Fruit fly (Drosophila melanogaster) whole organism, pupa: Measurements from ENCODE around the gene CG32683.
A peak's percentile ranks its signal among the peaks of the same experiment; 100 is the strongest.

Experiments
- CG10348 ChIP-seq: fragments of 200-800 bp; sonication (Bioruptor generic); IDR thresholded peaks from 2 replicates; pipeline ENCODE4 v1.3.6; 2022; ENCODE audit warnings: missing biosample characterization, missing genetic modification characterization
- CG12605 ChIP-seq: fragments of 200-800 bp; sonication (Bioruptor generic); IDR thresholded peaks from 2 replicates; pipeline ENCODE4 v1.3.6; 2022; ENCODE audit warnings: missing biosample characterization, missing genetic modification characterization
- CG13204 ChIP-seq: fragments of 200-800 bp; sonication (Bioruptor generic); optimal IDR thresholded peaks from 2 replicates; lab custom pipeline; 2018; ENCODE audit warnings: missing biosample characterization, mild to moderate bottlenecking, missing genetic modification characterization, moderate library complexity
- CG14655 ChIP-seq: fragments of 200-800 bp; sonication (Bioruptor generic); optimal IDR thresholded peaks from 3 replicates; lab custom pipeline; 2017; ENCODE audit warnings: mild to moderate bottlenecking, missing biosample characterization, missing genetic modification reagents, missing genetic modification characterization
- CG15710 ChIP-seq: fragments of 200-800 bp; sonication (Bioruptor generic); optimal IDR thresholded peaks from 2 replicates; lab custom pipeline; 2018; ENCODE audit warnings: missing biosample characterization, mild to moderate bottlenecking, missing genetic modification characterization, moderate library complexity
- CG17806 ChIP-seq: fragments of 200-800 bp; sonication (Bioruptor generic); optimal IDR thresholded peaks from 2 replicates; lab custom pipeline; 2018; ENCODE audit warnings: missing biosample characterization, mild to moderate bottlenecking, missing genetic modification characterization, moderate library complexity
- CG32121 ChIP-seq: fragments of 200-800 bp; sonication (Bioruptor generic); IDR thresholded peaks from 2 replicates; pipeline ENCODE4 v1.3.6; 2022; ENCODE audit warnings: missing biosample characterization, missing genetic modification characterization
- CG34367 ChIP-seq: fragments of 200-800 bp; sonication (Bioruptor generic); optimal IDR thresholded peaks from 2 replicates; lab custom pipeline; 2018; ENCODE audit warnings: missing biosample characterization, mild to moderate bottlenecking, missing genetic modification characterization
- CG4496 ChIP-seq: fragments of 200-800 bp; sonication (Bioruptor generic); IDR thresholded peaks from 3 replicates; pipeline ENCODE4 v1.3.6; 2022; ENCODE audit warnings: missing biosample characterization, missing genetic modification characterization
- CG8159 ChIP-seq: fragments of 200-800 bp; sonication (Bioruptor generic); optimal IDR thresholded peaks from 3 replicates; lab custom pipeline; 2018; ENCODE audit warnings: missing biosample characterization, mild to moderate bottlenecking, missing genetic modification characterization, moderate library complexity
- CG8301 ChIP-seq: fragments of 200-800 bp; sonication (Bioruptor generic); optimal IDR thresholded peaks from 2 replicates; lab custom pipeline; 2018; ENCODE audit warnings: missing biosample characterization, mild to moderate bottlenecking, missing genetic modification characterization
- CG9948 ChIP-seq: fragments of 200-800 bp; sonication (Bioruptor generic); optimal IDR thresholded peaks from 2 replicates; lab custom pipeline; 2018; ENCODE audit warnings: missing biosample characterization, mild to moderate bottlenecking, missing genetic modification characterization, moderate library complexity
- D1 ChIP-seq: fragments of 200-800 bp; sonication (Bioruptor generic); optimal IDR thresholded peaks from 2 replicates; lab custom pipeline; 2018; ENCODE audit warnings: missing biosample characterization, mild to moderate bottlenecking, missing genetic modification characterization, moderate library complexity
- EcR ChIP-seq: fragments of 200-800 bp; sonication (Bioruptor generic); optimal IDR thresholded peaks from 3 replicates; lab custom pipeline; 2019; ENCODE audit warnings: missing biosample characterization, missing genetic modification characterization, mild to moderate bottlenecking, moderate library complexity, missing genetic modification reagents
- Ets98B ChIP-seq: fragments of 200-800 bp; sonication (Bioruptor generic); IDR thresholded peaks from 2 replicates; pipeline ENCODE4 v1.3.6; 2022; ENCODE audit warnings: missing biosample characterization, missing genetic modification characterization
- Pif1A ChIP-seq: fragments of 200-800 bp; sonication (Bioruptor generic); optimal IDR thresholded peaks from 3 replicates; lab custom pipeline; 2016; ENCODE audit warnings: missing biosample characterization, missing genetic modification characterization
- Pif1B ChIP-seq: fragments of 200-800 bp; sonication (Bioruptor generic); optimal IDR thresholded peaks from 3 replicates; lab custom pipeline; 2016; ENCODE audit warnings: missing biosample characterization, missing genetic modification characterization
- Snoo ChIP-seq: fragments of 200-800 bp; sonication (Bioruptor generic); optimal IDR thresholded peaks from 3 replicates; lab custom pipeline; 2017; ENCODE audit warnings: missing biosample characterization, mild to moderate bottlenecking, missing genetic modification characterization, inconsistent platforms
- fd96Ca ChIP-seq: fragments of 200-800 bp; sonication (Bioruptor generic); IDR thresholded peaks from 3 replicates; pipeline ENCODE4 v1.3.6; 2022; ENCODE audit warnings: missing biosample characterization, missing genetic modification characterization
- gl ChIP-seq: fragments of 200-800 bp; sonication (Bioruptor generic); optimal IDR thresholded peaks from 2 replicates; lab custom pipeline; 2018; ENCODE audit warnings: missing biosample characterization, mild to moderate bottlenecking, missing genetic modification characterization
- rn ChIP-seq: fragments of 200-800 bp; sonication (Bioruptor generic); IDR thresholded peaks from 2 replicates; pipeline ENCODE4 v1.3.6; 2022; ENCODE audit warnings: missing biosample characterization, missing genetic modification characterization

Gene CG32683

dm6 chrX:10484206-10485112, 29.8 kb upstream of the CG32683 start:
- TF ChIP-seq CG9948 (tag; lab: Kevin White, UChicago) = no peak
- no peak for TF ChIP-seq CG32121
- TF ChIP-seq CG13204 (GFP tag; lab: Kevin White, UChicago) = no peak
- no peak for TF ChIP-seq Snoo
- no peak for TF ChIP-seq Pif1A (GFP tag; lab: Kevin White, UChicago)
- TF ChIP-seq CG10348 (GFP tag; lab: Robert Waterston, UW) = no peak
- no peak for TF ChIP-seq D1
- TF ChIP-seq Ets98B (GFP tag; lab: Robert Waterston, UW) = no peak
- TF ChIP-seq CG15710 = no peak
- TF ChIP-seq CG34367 = no peak
- no peak for TF ChIP-seq fd96Ca
- TF ChIP-seq CG12605 (GFP tag; lab: Robert Waterston, UW) = no peak
- TF ChIP-seq CG8301 (tag; lab: Kevin White, UChicago) = no peak
- no peak for TF ChIP-seq gl (tag; lab: Kevin White, UChicago)

- TF ChIP-seq Pif1B (GFP tag; lab: Kevin White, UChicago) = peak; percentile 8
- peak; percentile 25 for TF ChIP-seq EcR (GFP tag; lab: Kevin White, UChicago)
- peak; percentile 2 for TF ChIP-seq CG8159
- no peak for TF ChIP-seq Snoo
- TF ChIP-seq CG8301 (tag; lab: Kevin White, UChicago) = peak; percentile 12
Measured at dm6 chrX:10478443-10479368, 24.0 kb upstream of the CG32683 start, which contains the start of the genes CG2887 and PPP4R2r. TSS of gene CG2887 (minus strand) at chrX:10478493. TSS of gene PPP4R2r (plus strand) at chrX:10478838.

- TF ChIP-seq CG4496 (GFP tag; lab: Robert Waterston, UW) (0 out of 3 replicates have a peak, but pooled peaks have one; percentile 16), CG10348 (GFP tag; lab: Robert Waterston, UW) (no peak)
Measured at dm6 chrX:10474625-10475024, 19.9 kb upstream of the CG32683 start, which contains the start of gene nocte. TSS of gene nocte (minus strand) at chrX:10474675.

- TF ChIP-seq EcR (GFP tag; lab: Kevin White, UChicago) = peak; percentile 87
- TF ChIP-seq D1 = no peak
- TF ChIP-seq, all 21 proteins: peak for 1
Measured at dm6 chrX:10474213-10474540, 19.5 kb upstream of the CG32683 start.

- peak; percentile 96 for TF ChIP-seq EcR (GFP tag; lab: Kevin White, UChicago)
- 0 out of 3 replicates have a peak, but pooled peaks have one; percentile 30 for TF ChIP-seq fd96Ca
- TF ChIP-seq CG34367 = no peak
Measured at dm6 chrX:10473510-10474212, 19.0 kb upstream of the CG32683 start, which contains the start of gene CG2889. TSS of gene CG2889 (plus strand) at chrX:10473938.

dm6 chrX:10472614-10473248, 18.0 kb upstream of the CG32683 start:
- TF ChIP-seq CG8301 (tag; lab: Kevin White, UChicago) (no peak), rn (GFP tag; lab: Robert Waterston, UW) (no peak), CG10348 (GFP tag; lab: Robert Waterston, UW) (no peak), gl (tag; lab: Kevin White, UChicago) (no peak), Pif1A (GFP tag; lab: Kevin White, UChicago) (no peak), CG17806 (tag; lab: Kevin White, UChicago) (no peak), CG14655 (GFP tag; lab: Kevin White, UChicago) (no peak), CG4496 (GFP tag; lab: Robert Waterston, UW) (no peak), CG15710 (peak; percentile 10), CG9948 (tag; lab: Kevin White, UChicago) (no peak), CG32121 (0 out of 2 replicates have a peak, but pooled peaks have one; percentile 22), D1 (no peak), fd96Ca (peak; percentile 67; the same call in 2 of the 3 replicates), CG12605 (GFP tag; lab: Robert Waterston, UW) (no peak), CG13204 (GFP tag; lab: Kevin White, UChicago) (peak; percentile 84), Snoo (no peak), EcR (GFP tag; lab: Kevin White, UChicago) (peak; percentile 64), CG8159 (no peak), Pif1B (GFP tag; lab: Kevin White, UChicago) (no peak), CG34367 (no peak), Ets98B (GFP tag; lab: Robert Waterston, UW) (0 out of 2 replicates have a peak, but pooled peaks have one; percentile 28)
